Fruit fly (Drosophila melanogaster): ENCODE results near the gene Ilp2.

Ilp2 gene

DNA sequence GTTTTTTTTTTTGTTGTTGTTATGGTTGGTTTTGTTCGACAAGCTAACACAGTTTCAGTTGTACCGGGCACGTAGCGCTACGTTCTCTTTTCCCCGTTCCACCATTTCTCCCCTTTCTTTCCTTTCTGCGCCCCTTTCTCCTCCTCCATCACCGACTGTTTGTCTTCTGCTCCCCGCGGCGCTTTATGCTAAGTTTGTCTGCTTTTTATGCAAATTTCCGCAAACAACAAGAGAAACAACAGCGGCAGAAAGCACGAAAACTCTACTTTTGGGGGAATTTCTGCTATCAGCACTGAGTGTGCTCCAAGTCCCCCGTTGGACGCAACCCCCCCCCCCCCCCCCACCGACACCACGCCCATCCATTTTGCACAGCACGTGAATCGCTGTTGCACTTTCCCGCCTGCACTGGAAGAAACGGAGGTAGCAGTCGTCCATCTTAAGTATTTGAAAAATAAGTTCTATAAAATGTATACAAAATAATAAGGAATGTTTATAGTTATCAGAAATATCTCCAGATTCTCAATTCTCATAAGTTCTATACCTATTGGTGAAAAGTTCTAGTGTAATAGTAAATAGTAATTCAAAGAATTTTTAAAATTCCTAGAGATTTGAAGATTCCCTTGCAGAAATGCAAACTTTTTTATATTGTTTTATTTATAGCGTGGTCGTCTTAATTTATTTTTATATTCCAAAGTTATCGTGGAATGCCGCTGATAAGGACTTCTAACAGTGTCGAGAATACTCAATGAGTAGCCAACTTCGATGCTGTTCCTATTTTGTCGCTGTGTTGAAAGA, 34.4 kb upstream of the Ilp2 start (continued):
- no peak for TF ChIP-seq pan (optimal IDR thresholded peaks at IDR 0.05)
- peak in 1 of 2 experiments; percentile 15 for TF ChIP-seq pan (GFP tag; optimal IDR thresholded peaks at IDR 0.05 in 1 of 2, IDR thresholded peaks at IDR 0.05 in 1 of 2)
- TF ChIP-seq CG7928 (GFP tag; optimal IDR thresholded peaks at IDR 0.05), result no peak
- TF ChIP-seq gem (tag; optimal IDR thresholded peaks at IDR 0.05), result peak; percentile 14
- TF ChIP-seq cwo (GFP tag; optimal IDR thresholded peaks at IDR 0.05), result peak; percentile 45
- TF ChIP-seq CG11398 (GFP tag; optimal IDR thresholded peaks at IDR 0.05), result no peak
- no peak for TF ChIP-seq CG11456 (GFP tag; IDR thresholded peaks at IDR 0.05)
- TF ChIP-seq sna (GFP tag; IDR thresholded peaks at IDR 0.05; ENCODE audit: partially characterized antibody), result no peak
- peak in 1 of 2 experiments; percentile 27 for TF ChIP-seq Hr51 (GFP tag; optimal IDR thresholded peaks at IDR 0.05)
- no peak for TF ChIP-seq pb (GFP tag; optimal IDR thresholded peaks at IDR 0.05)
- TF ChIP-seq pita (GFP tag; optimal IDR thresholded peaks at IDR 0.05), result no peak
- TF ChIP-seq hb (GFP tag; IDR thresholded peaks at IDR 0.05; ENCODE audit: partially characterized antibody), result no peak
- no peak for TF ChIP-seq cas (GFP tag; IDR thresholded peaks at IDR 0.05)
- TF ChIP-seq CG2678 (tag; optimal IDR thresholded peaks at IDR 0.05), result peak; percentile 7
- TF ChIP-seq jing (GFP tag; optimal IDR thresholded peaks at IDR 0.05), result no peak
- TF ChIP-seq CG7963 (GFP tag; IDR thresholded peaks at IDR 0.05; ENCODE audit: partially characterized antibody), result no peak
- peak; percentile 69 for TF ChIP-seq crol (GFP tag; IDR thresholded peaks at IDR 0.05)
- TF ChIP-seq ftz-f1 (GFP tag; optimal IDR thresholded peaks at IDR 0.05), result no peak
- TF ChIP-seq CG14050 (GFP tag; IDR thresholded peaks at IDR 0.05), result no peak
- no peak for TF ChIP-seq HLH3B (GFP tag; IDR thresholded peaks at IDR 0.05)
- TF ChIP-seq da (GFP tag; optimal IDR thresholded peaks at IDR 0.05), result no peak
- TF ChIP-seq prd (optimal IDR thresholded peaks at IDR 0.05), result no peak
- TF ChIP-seq prd (GFP tag; IDR thresholded peaks at IDR 0.05), result 0 out of 3 replicates have a peak, but pooled peaks have one; percentile 7
- no peak for TF ChIP-seq CG11723 (GFP tag; optimal IDR thresholded peaks at IDR 0.05)
- no peak for TF ChIP-seq CG34224 (GFP tag; IDR thresholded peaks at IDR 0.05; ENCODE audit: partially characterized antibody)
- no peak for TF ChIP-seq Ssrp (tag; optimal IDR thresholded peaks at IDR 0.05)
- no peak for TF ChIP-seq HLH54F (GFP tag; optimal IDR thresholded peaks at IDR 0.05)
- 0 out of 3 replicates have a peak, but pooled peaks have one; percentile 24 for TF ChIP-seq H15 (GFP tag; IDR thresholded peaks at IDR 0.05)
- TF ChIP-seq CG6654 (GFP tag; optimal IDR thresholded peaks at IDR 0.05), result no peak
- peak; percentile 34; the same call in 1 of the 3 replicates for TF ChIP-seq CG17361 (GFP tag; IDR thresholded peaks at IDR 0.05)
- no peak for TF ChIP-seq Gsc (GFP tag; IDR thresholded peaks at IDR 0.05)
- TF ChIP-seq CrebB (tag; optimal IDR thresholded peaks at IDR 0.05), result no peak
- TF ChIP-seq TFAM (GFP tag; optimal IDR thresholded peaks at IDR 0.05), result no peak
- 0 out of 3 replicates have a peak, but pooled peaks have one; percentile 21 for TF ChIP-seq row (GFP tag; IDR thresholded peaks at IDR 0.05)
- TF ChIP-seq CG14710 (tag; optimal IDR thresholded peaks at IDR 0.05), result no peak
- TF ChIP-seq Eip74EF (GFP tag; optimal IDR thresholded peaks at IDR 0.05), result no peak
- TF ChIP-seq CG31388 (GFP tag; optimal IDR thresholded peaks at IDR 0.05), result no peak
- no peak for TF ChIP-seq Rx (GFP tag; IDR thresholded peaks at IDR 0.05)
- TF ChIP-seq D (optimal IDR thresholded peaks at IDR 0.05), result no peak
- no peak for TF ChIP-seq D (GFP tag; optimal IDR thresholded peaks at IDR 0.05)
- TF ChIP-seq lmd (GFP tag; IDR thresholded peaks at IDR 0.05), result no peak
- no peak for TF ChIP-seq CG8281 (tag; optimal IDR thresholded peaks at IDR 0.05)
- no peak for TF ChIP-seq CG11085 (GFP tag; IDR thresholded peaks at IDR 0.05)
- no peak for TF ChIP-seq CG6175 (GFP tag; IDR thresholded peaks at IDR 0.05)
